Worm (Caenorhabditis elegans): ENCODE data around the gene F42A9.17.

F42A9.17 gene

ce11 chrIV:8611886-8612542 lies at the start of gene F42A9.17, which contains the start of gene cyp-33E2:
Gene F42A9.17 (minus strand): TSS chrIV:8611936.
Gene cyp-33E2 (plus strand): TSS chrIV:8612334.
- no peak for TF ChIP-seq ZK546.5 (tag; optimal IDR thresholded peaks at IDR 0.05)
- no peak for TF ChIP-seq ceh-28 (tag; optimal IDR thresholded peaks at IDR 0.05)
- peak; percentile 83 for TF ChIP-seq pqm-1 (tag; optimal IDR thresholded peaks at IDR 0.05)
- TF ChIP-seq egl-5 (tag; optimal IDR thresholded peaks at IDR 0.05), result no peak
- no peak for TF ChIP-seq ceh-16 (tag; optimal IDR thresholded peaks at IDR 0.05)
- TF ChIP-seq unc-62 (GFP tag; optimal IDR thresholded peaks at IDR 0.05), result no peak
- TF ChIP-seq nhr-12 (tag; optimal IDR thresholded peaks at IDR 0.05), result no peak
- TF ChIP-seq nhr-76 (tag; optimal IDR thresholded peaks at IDR 0.05), result no peak
- TF ChIP-seq pha-4 (tag; optimal IDR thresholded peaks at IDR 0.05), result peak; percentile 91
- no peak for TF ChIP-seq sea-2 (GFP tag; optimal IDR thresholded peaks at IDR 0.05)
- peak; percentile 67 for TF ChIP-seq elt-2 (tag; optimal IDR thresholded peaks at IDR 0.05)
- TF ChIP-seq daf-12 (tag; optimal IDR thresholded peaks at IDR 0.05), result no peak

ce11 chrIV:8658122-8658521 lies 46.4 kb upstream of the F42A9.17 start, which contains the start of gene C49C8.6:
Gene C49C8.6 (minus strand): TSS chrIV:8658222.
- no peak for TF ChIP-seq elt-1 (tag; optimal IDR thresholded peaks at IDR 0.05)
- no peak for TF ChIP-seq ceh-9 (tag; optimal IDR thresholded peaks at IDR 0.05)
- no peak for TF ChIP-seq ceh-82 (tag; optimal IDR thresholded peaks at IDR 0.05)
- TF ChIP-seq mdl-1 (tag; optimal IDR thresholded peaks at IDR 0.05), result no peak

ce11 chrIV:8654115-8654628 lies 42.4 kb upstream of the F42A9.17 start, which contains the start of gene C49C8.1:
Gene C49C8.1 (plus strand): TSS chrIV:8654578.
- TF ChIP-seq lsy-12 (tag; optimal IDR thresholded peaks at IDR 0.05), result no peak
- TF ChIP-seq elt-2 (tag; optimal IDR thresholded peaks at IDR 0.05), result peak; percentile 30

ce11 chrIV:8653592-8653991 lies 41.9 kb upstream of the F42A9.17 start, which contains the start of gene C49C8.5:
Gene C49C8.5 (minus strand): TSS chrIV:8653664.
- TF ChIP-seq pqm-1 (tag; optimal IDR thresholded peaks at IDR 0.05), result peak; percentile 20
- no peak for TF ChIP-seq nhr-77 (tag; optimal IDR thresholded peaks at IDR 0.05)
- TF ChIP-seq elt-2 (tag; optimal IDR thresholded peaks at IDR 0.05), result peak; percentile 54
- no peak for TF ChIP-seq ama-1 (optimal IDR thresholded peaks at IDR 0.05)

DNA sequence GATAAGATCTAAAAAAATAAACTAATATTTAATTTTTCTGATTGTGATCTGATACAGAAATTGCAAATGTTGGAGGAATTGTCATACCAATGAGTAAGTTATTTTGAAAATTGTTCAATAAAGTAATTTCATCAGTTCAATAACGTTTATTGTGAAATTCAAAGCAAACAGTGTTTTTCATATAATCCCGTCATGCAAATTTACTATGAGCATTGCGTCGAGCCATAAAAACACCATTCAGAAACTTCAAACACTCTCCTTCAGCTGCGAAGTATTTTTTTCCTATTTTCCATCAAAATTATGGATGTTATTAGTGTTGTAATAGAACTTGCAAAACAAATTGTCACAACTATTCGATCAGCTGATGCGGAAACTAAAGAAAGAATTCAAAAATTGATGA lies 40.1 kb upstream of the F42A9.17 start, which contains the start of gene C49C8.8:
TSS of gene C49C8.8 (plus strand) at position 301 of the 400 bp plus-strand sequence.
- no peak for TF ChIP-seq ceh-9 (tag; optimal IDR thresholded peaks at IDR 0.05)
- no peak for TF ChIP-seq nhr-11 (tag; optimal IDR thresholded peaks at IDR 0.05)
- TF ChIP-seq egl-27 (tag; optimal IDR thresholded peaks at IDR 0.05), result no peak
- no peak for TF ChIP-seq nhr-76 (tag; optimal IDR thresholded peaks at IDR 0.05)

- peak; percentile 56 for TF ChIP-seq elt-2 (tag; optimal IDR thresholded peaks at IDR 0.05)
- TF ChIP-seq nhr-11 (tag; optimal IDR thresholded peaks at IDR 0.05), result no peak
- TF ChIP-seq pha-4 (tag; optimal IDR thresholded peaks at IDR 0.05), result peak; percentile 60
These were observed 39.0 kb upstream of the F42A9.17 start, which contains the start of gene C49C8.2 for ce11 chrIV:8650696-8651095. Gene C49C8.2 (plus strand): TSS chrIV:8651088.

ce11 chrIV:8648502-8648901 lies 36.8 kb upstream of the F42A9.17 start, which contains the start of gene cyp-33E1:
Gene cyp-33E1 (minus strand): TSS chrIV:8648602.
- TF ChIP-seq snpc-4 (tag; optimal IDR thresholded peaks at IDR 0.05), result no peak
- TF ChIP-seq eor-1 (tag; optimal IDR thresholded peaks at IDR 0.05), result no peak
- TF ChIP-seq ZK546.5 (tag; optimal IDR thresholded peaks at IDR 0.05), result no peak
- no peak for TF ChIP-seq unc-62 (GFP tag; optimal IDR thresholded peaks at IDR 0.05)

DNA sequence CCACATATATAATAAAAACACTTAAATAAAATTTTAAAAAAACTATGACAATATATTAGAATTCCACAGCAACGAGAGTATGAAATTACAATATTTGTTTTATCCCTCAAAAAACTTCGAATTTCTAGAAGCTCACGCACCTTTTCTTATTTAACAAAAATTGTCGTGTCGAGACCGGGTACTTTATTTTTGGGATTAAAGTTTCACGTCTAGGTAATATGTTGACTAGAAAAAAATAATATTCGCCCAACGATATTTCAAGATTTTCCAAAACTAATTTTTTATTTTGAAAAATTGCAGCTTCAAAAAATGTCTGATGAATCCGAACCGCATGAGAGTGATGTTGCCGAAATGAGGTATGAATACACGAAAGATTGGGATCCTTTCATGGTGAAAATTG lies 32.7 kb upstream of the F42A9.17 start, which contains the start of gene C49C8.3:
TSS of gene C49C8.3 (plus strand) at position 301 of the 400 bp plus-strand sequence.
- TF ChIP-seq ceh-28 (tag; optimal IDR thresholded peaks at IDR 0.05) (no peak), snpc-4 (tag; optimal IDR thresholded peaks at IDR 0.05) (no peak), ceh-9 (tag; optimal IDR thresholded peaks at IDR 0.05) (no peak), nhr-23 (tag; optimal IDR thresholded peaks at IDR 0.05) (no peak), ceh-16 (tag; optimal IDR thresholded peaks at IDR 0.05) (no peak), ceh-82 (tag; optimal IDR thresholded peaks at IDR 0.05) (no peak), egl-27 (tag; optimal IDR thresholded peaks at IDR 0.05) (no peak), nhr-25 (tag; optimal IDR thresholded peaks at IDR 0.05) (no peak), elt-1 (tag; optimal IDR thresholded peaks at IDR 0.05) (no peak)

All from whole organism, L3 larva.